Worm (Caenorhabditis elegans) whole organism, early embryonic: ENCODE results near the gene ftn-1.

Experiments
- B0310.2 ChIP-seq: sonication (generic microtip); optimal IDR thresholded peaks from 2 replicates; lab custom pipeline; 2016; ENCODE audit warnings: mild to moderate bottlenecking, missing genetic modification characterization, missing compliant biosample characterization
- F13C5.2 ChIP-seq: sonication (generic microtip); optimal IDR thresholded peaks from 2 replicates; lab custom pipeline; 2017; ENCODE audit warnings: mild to moderate bottlenecking, missing genetic modification characterization, inconsistent platforms, missing compliant biosample characterization
- aly-1 ChIP-seq: sonication (generic microtip); optimal IDR thresholded peaks from 2 replicates; lab custom pipeline; 2016; ENCODE audit warnings: missing genetic modification characterization, missing compliant biosample characterization
- ama-1 ChIP-seq: fragments of 150-350 bp; optimal IDR thresholded peaks from 2 replicates; lab custom pipeline; 2014
- ceh-13 ChIP-seq: fragments of 200-800 bp; sonication (Bioruptor generic); optimal IDR thresholded peaks from 2 replicates; lab custom pipeline; 2018; ENCODE audit warnings: mild to moderate bottlenecking, missing genetic modification characterization, missing compliant biosample characterization
- ceh-36 ChIP-seq: sonication (generic microtip); optimal IDR thresholded peaks from 2 replicates; lab custom pipeline; 2016; ENCODE audit warnings: missing genetic modification characterization, inconsistent platforms, missing compliant biosample characterization
- ets-7 ChIP-seq: sonication (generic microtip); optimal IDR thresholded peaks from 2 replicates; lab custom pipeline; 2016; ENCODE audit warnings: missing genotype, missing genetic modification characterization, missing compliant biosample characterization
- flt-1 ChIP-seq: fragments of 200-800 bp; sonication (Bioruptor generic); IDR thresholded peaks from 2 replicates; pipeline ENCODE4 v1.3.6; 2022; ENCODE audit warnings: missing genetic modification characterization, missing compliant biosample characterization
- hmbx-1 ChIP-seq: sonication (generic microtip); optimal IDR thresholded peaks from 2 replicates; lab custom pipeline; 2016; ENCODE audit warnings: mild to moderate bottlenecking, missing genetic modification characterization, missing compliant biosample characterization
- hmg-4 ChIP-seq: fragments of 200-800 bp; sonication (Bioruptor generic); optimal IDR thresholded peaks from 2 replicates; lab custom pipeline; 2018; ENCODE audit warnings: mild to moderate bottlenecking, missing genetic modification characterization, missing compliant biosample characterization
- hnd-1 ChIP-seq: sonication (generic microtip); optimal IDR thresholded peaks from 2 replicates; lab custom pipeline; 2016; ENCODE audit warnings: missing genetic modification characterization, missing compliant biosample characterization
- pes-1 ChIP-seq: fragments of 200-800 bp; sonication (Bioruptor generic); IDR thresholded peaks from 2 replicates; pipeline ENCODE4 v1.3.6; 2022; ENCODE audit warnings: missing genetic modification reagents, missing genetic modification characterization, missing compliant biosample characterization
- scrt-1 ChIP-seq: fragments of 200-800 bp; sonication (Bioruptor generic); IDR thresholded peaks from 2 replicates; pipeline ENCODE4 v1.3.6; 2022; ENCODE audit warnings: missing genetic modification characterization, missing compliant biosample characterization
- sea-1 ChIP-seq: fragments of 200-800 bp; sonication (Bioruptor generic); conservative IDR thresholded peaks from 2 replicates; pipeline ENCODE4 v1.3.6; 2022; ENCODE audit warnings: missing genetic modification characterization, missing compliant biosample characterization
- tbx-11 ChIP-seq: fragments of 200-800 bp; sonication (Bioruptor generic); IDR thresholded peaks from 2 replicates; pipeline ENCODE4 v1.3.6; 2022; ENCODE audit warnings: missing genetic modification characterization, missing compliant biosample characterization
- tbx-37 ChIP-seq: fragments of 200-800 bp; sonication (Bioruptor generic); conservative IDR thresholded peaks from 2 replicates; pipeline ENCODE4 v1.3.6; 2022; ENCODE audit warnings: missing genetic modification reagents, missing genetic modification characterization, missing compliant biosample characterization
- tra-4 ChIP-seq: sonication (generic microtip); optimal IDR thresholded peaks from 2 replicates; lab custom pipeline; 2017; ENCODE audit warnings: missing genetic modification characterization, missing compliant biosample characterization

The ftn-1 gene

ce11 chrV:7543728-7544127 lies 3.7 kb downstream of the ftn-1 start:
- TF ChIP-seq hmbx-1 (tag; lab: Kevin White, UChicago): no peak
- TF ChIP-seq B0310.2: no peak
- TF ChIP-seq tbx-37 (GFP tag; lab: Robert Waterston, UW): no peak
- TF ChIP-seq flt-1 (GFP tag; lab: Robert Waterston, UW): no peak
- TF ChIP-seq sea-1 (GFP tag; lab: Robert Waterston, UW): no peak
- TF ChIP-seq F13C5.2 (tag; lab: Kevin White, UChicago): no peak

DNA sequence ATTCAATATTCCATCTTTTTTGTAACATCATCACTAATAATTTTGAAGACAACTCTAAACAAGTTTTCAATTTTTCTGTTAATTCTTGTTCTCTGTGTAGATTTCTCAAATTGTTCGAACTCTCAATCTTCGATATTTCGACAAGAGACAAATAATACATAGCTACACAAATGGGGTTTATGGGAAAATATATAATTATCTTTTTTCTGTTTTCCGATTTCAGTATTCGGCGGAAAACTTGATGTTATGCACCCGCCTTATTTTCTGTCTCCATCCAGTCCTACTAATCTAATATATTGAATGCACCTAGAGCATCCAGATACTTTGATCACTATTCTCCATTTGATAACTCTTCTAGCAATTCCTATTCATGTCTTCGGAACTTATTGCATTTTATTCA lies 8.4 kb downstream of the ftn-1 start, which contains the start of gene srh-268:
srh-268 (plus strand) TSS at position 301 of the 400 bp plus-strand sequence.
- no peak for TF ChIP-seq F13C5.2 (tag; lab: Kevin White, UChicago)
- no peak for TF ChIP-seq tra-4 (tag; lab: Kevin White, UChicago)
- TF ChIP-seq hmg-4 (GFP tag; lab: Kevin White, UChicago): no peak
- TF ChIP-seq hmbx-1 (tag; lab: Kevin White, UChicago): no peak
- TF ChIP-seq tbx-37 (GFP tag; lab: Robert Waterston, UW): no peak

- no peak for TF ChIP-seq hmg-4 (GFP tag; lab: Kevin White, UChicago)
These were observed 9.4 kb downstream of the ftn-1 start, which contains the start of gene C54F6.12 for ce11 chrV:7538018-7538417. Gene C54F6.12 (minus strand): TSS chrV:7538118.

ce11 chrV:7532947-7533346 lies 14.4 kb downstream of the ftn-1 start, which contains the start of gene C54F6.3:
Gene C54F6.3 (plus strand): TSS chrV:7533247.
- TF ChIP-seq ets-7 (tag; lab: Kevin White, UChicago): no peak

ce11 chrV:7529840-7530239 lies 17.5 kb downstream of the ftn-1 start, which contains the start of gene swt-2:
Gene swt-2 (plus strand): TSS chrV:7530140.
- no peak for TF ChIP-seq flt-1 (GFP tag; lab: Robert Waterston, UW)
- no peak for TF ChIP-seq tra-4 (tag; lab: Kevin White, UChicago)
- no peak for TF ChIP-seq tbx-37 (GFP tag; lab: Robert Waterston, UW)
- TF ChIP-seq hmbx-1 (tag; lab: Kevin White, UChicago): no peak
- TF ChIP-seq ets-7 (tag; lab: Kevin White, UChicago): no peak
- no peak for TF ChIP-seq sea-1 (GFP tag; lab: Robert Waterston, UW)
- TF ChIP-seq hnd-1 (tag; lab: Kevin White, UChicago): no peak
- no peak for TF ChIP-seq F13C5.2 (tag; lab: Kevin White, UChicago)
- no peak for TF ChIP-seq aly-1 (tag; lab: Kevin White, UChicago)
- no peak for TF ChIP-seq hmg-4 (GFP tag; lab: Kevin White, UChicago)
- no peak for TF ChIP-seq tbx-11 (GFP tag; lab: Robert Waterston, UW)
- no peak for TF ChIP-seq pes-1
- TF ChIP-seq scrt-1 (GFP tag; lab: Robert Waterston, UW): no peak
- TF ChIP-seq ceh-36: no peak
- TF ChIP-seq ama-1 (lab: Kevin White, UChicago): no peak

DNA sequence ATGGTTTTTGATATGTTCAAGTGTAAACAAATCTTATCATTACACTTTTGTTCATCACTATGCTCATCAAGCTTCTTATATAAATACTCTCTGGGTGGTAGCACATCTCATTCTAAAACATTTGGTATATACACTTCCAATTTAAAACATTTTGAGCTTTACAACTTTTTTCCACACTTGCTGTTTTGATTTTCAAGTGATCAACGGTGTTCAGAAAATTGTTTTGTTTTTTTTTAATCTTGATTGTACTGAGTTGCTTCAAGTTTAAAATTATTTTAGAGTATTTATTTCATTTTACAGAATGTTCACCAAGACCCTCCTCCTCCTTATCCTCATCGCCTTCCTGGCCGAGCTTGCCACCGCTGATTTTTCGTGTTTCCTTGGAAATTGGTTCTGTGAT lies 18.6 kb downstream of the ftn-1 start, which contains the start of gene C54F6.5:
C54F6.5 (plus strand) TSS at position 301 of the 400 bp plus-strand sequence.
- TF ChIP-seq ceh-13 (GFP tag; lab: Kevin White, UChicago) (no peak), hmg-4 (GFP tag; lab: Kevin White, UChicago) (no peak)

ce11 chrV:7527153-7527552 lies 20.2 kb downstream of the ftn-1 start, which contains the start of gene C54F6.17:
Gene C54F6.17 (plus strand): TSS chrV:7527453.
- TF ChIP-seq pes-1 (no peak), ceh-13 (GFP tag; lab: Kevin White, UChicago) (no peak), F13C5.2 (tag; lab: Kevin White, UChicago) (no peak), sea-1 (GFP tag; lab: Robert Waterston, UW) (no peak), hnd-1 (tag; lab: Kevin White, UChicago) (no peak), tbx-11 (GFP tag; lab: Robert Waterston, UW) (no peak), ceh-36 (no peak), scrt-1 (GFP tag; lab: Robert Waterston, UW) (no peak)

DNA sequence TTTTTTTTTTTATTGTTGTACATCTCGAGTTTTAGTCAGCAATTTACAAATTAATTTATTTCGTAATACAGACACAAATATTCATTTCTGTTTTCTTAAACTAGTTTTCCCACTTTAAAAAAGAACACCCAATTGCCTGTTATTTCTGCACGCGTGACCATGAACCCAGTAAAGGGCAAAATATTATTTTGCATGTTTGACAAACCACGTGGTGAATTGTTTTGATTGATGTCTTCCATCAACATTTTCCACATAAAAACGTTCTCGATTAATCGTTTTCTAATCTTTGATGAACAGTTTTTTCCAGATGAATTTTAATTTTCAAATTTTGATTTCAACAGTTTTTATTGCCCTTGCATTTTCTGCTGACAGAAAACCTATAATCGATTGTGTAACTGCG lies 21.7 kb downstream of the ftn-1 start, which contains the start of gene C54F6.18:
C54F6.18 (plus strand) TSS at position 301 of the 400 bp plus-strand sequence.
- no peak for TF ChIP-seq ceh-13 (GFP tag; lab: Kevin White, UChicago)
- TF ChIP-seq ama-1 (lab: Kevin White, UChicago): no peak
- TF ChIP-seq aly-1 (tag; lab: Kevin White, UChicago): no peak
- no peak for TF ChIP-seq tbx-37 (GFP tag; lab: Robert Waterston, UW)
- TF ChIP-seq hnd-1 (tag; lab: Kevin White, UChicago): no peak
- TF ChIP-seq ets-7 (tag; lab: Kevin White, UChicago): no peak
- TF ChIP-seq flt-1 (GFP tag; lab: Robert Waterston, UW): no peak
- no peak for TF ChIP-seq tbx-11 (GFP tag; lab: Robert Waterston, UW)
- no peak for TF ChIP-seq B0310.2
- TF ChIP-seq hmg-4 (GFP tag; lab: Kevin White, UChicago): no peak
- no peak for TF ChIP-seq pes-1

ce11 chrV:7524447-7524846 lies 22.9 kb downstream of the ftn-1 start, which contains the start of gene C54F6.20:
Gene C54F6.20 (plus strand): TSS chrV:7524747.
- no peak for TF ChIP-seq F13C5.2 (tag; lab: Kevin White, UChicago)
- no peak for TF ChIP-seq ets-7 (tag; lab: Kevin White, UChicago)
- no peak for TF ChIP-seq hmg-4 (GFP tag; lab: Kevin White, UChicago)
- no peak for TF ChIP-seq sea-1 (GFP tag; lab: Robert Waterston, UW)
- no peak for TF ChIP-seq scrt-1 (GFP tag; lab: Robert Waterston, UW)
- TF ChIP-seq tra-4 (tag; lab: Kevin White, UChicago): no peak
- no peak for TF ChIP-seq hmbx-1 (tag; lab: Kevin White, UChicago)
- no peak for TF ChIP-seq B0310.2
- no peak for TF ChIP-seq pes-1
- TF ChIP-seq tbx-11 (GFP tag; lab: Robert Waterston, UW): no peak
